Worm (Caenorhabditis elegans): ENCODE results near the gene Y69F12A.1.

ce11 chrIII:7453653-7454124 lies 3.1 kb upstream of the Y69F12A.1 start, which contains the start of gene alh-12:
- no peak for TF ChIP-seq lin-13 (tag; optimal IDR thresholded peaks at IDR 0.05)
- TF ChIP-seq nhr-12 (tag; optimal IDR thresholded peaks at IDR 0.05) = no peak
- TF ChIP-seq elt-1 (tag; optimal IDR thresholded peaks at IDR 0.05; ENCODE audit: borderline replicate concordance, insufficient read depth) = no peak
- TF ChIP-seq sptf-1 (tag; optimal IDR thresholded peaks at IDR 0.05) = no peak
- no peak for TF ChIP-seq snpc-4 (tag; optimal IDR thresholded peaks at IDR 0.05)
- TF ChIP-seq mep-1 (tag; optimal IDR thresholded peaks at IDR 0.05) = no peak
